Worm (Caenorhabditis elegans): Measurements from ENCODE around the gene arrd-5.

- TF ChIP-seq cog-1 (tag; optimal IDR thresholded peaks at IDR 0.05): no peak
- no peak for TF ChIP-seq med-1 (GFP tag; optimal IDR thresholded peaks at IDR 0.05; ENCODE audit: insufficient read depth)
Measured at ce11 chrII:9879815-9880214, 44.8 kb downstream of the arrd-5 start.
